Fruit fly (Drosophila melanogaster): Measurements from ENCODE around the gene CRAT.

The CRAT gene

dm6 chr3R:6351696-6352378, 24.0 kb downstream of the CRAT start:
- TF ChIP-seq bab1 (GFP tag; optimal IDR thresholded peaks at IDR 0.05) (no peak), ovo (GFP tag; optimal IDR thresholded peaks at IDR 0.05) (peak; percentile 38), cic (GFP tag; optimal IDR thresholded peaks at IDR 0.05) (no peak), CG33017 (tag; optimal IDR thresholded peaks at IDR 0.05) (peak; percentile 9), CG7101 (tag; optimal IDR thresholded peaks at IDR 0.05) (peak; percentile 12)

- TF ChIP-seq cic (GFP tag; optimal IDR thresholded peaks at IDR 0.05) (peak; percentile 34), Clk (GFP tag; optimal IDR thresholded peaks at IDR 0.05) (no peak), CG1620 (GFP tag; optimal IDR thresholded peaks at IDR 0.05) (no peak), pad (GFP tag; optimal IDR thresholded peaks at IDR 0.05) (peak; percentile 92)
Measured at dm6 chr3R:6351181-6351580, 24.7 kb downstream of the CRAT start.

- TF ChIP-seq Mnt (GFP tag; optimal IDR thresholded peaks at IDR 0.05) (no peak), bab1 (GFP tag; optimal IDR thresholded peaks at IDR 0.05) (no peak), Hr96 (GFP tag; optimal IDR thresholded peaks at IDR 0.05) (no peak), pad (GFP tag; optimal IDR thresholded peaks at IDR 0.05) (no peak), CG33017 (tag; optimal IDR thresholded peaks at IDR 0.05) (no peak), CG7045 (GFP tag; optimal IDR thresholded peaks at IDR 0.05) (no peak), CG1620 (GFP tag; optimal IDR thresholded peaks at IDR 0.05) (no peak), Clk (GFP tag; optimal IDR thresholded peaks at IDR 0.05) (no peak), cic (GFP tag; optimal IDR thresholded peaks at IDR 0.05) (no peak), CG14711 (tag; optimal IDR thresholded peaks at IDR 0.05) (no peak), CG7101 (tag; optimal IDR thresholded peaks at IDR 0.05) (no peak), toe (GFP tag; optimal IDR thresholded peaks at IDR 0.05) (no peak), ovo (GFP tag; optimal IDR thresholded peaks at IDR 0.05) (no peak), CG5204 (GFP tag; optimal IDR thresholded peaks at IDR 0.05) (no peak), kay (GFP tag; ENCODE audit: borderline replicate concordance) (no peak), Crg-1 (GFP tag; optimal IDR thresholded peaks at IDR 0.05) (no peak), cnc (optimal IDR thresholded peaks at IDR 0.05) (no peak), tj (GFP tag; optimal IDR thresholded peaks at IDR 0.05) (no peak), CG11617 (GFP tag; optimal IDR thresholded peaks at IDR 0.05) (no peak)
Measured at dm6 chr3R:6350755-6351154, 25.1 kb downstream of the CRAT start, which contains the start of gene Pak. Pak (plus strand) TSS chr3R:6350896.

dm6 chr3R:6348943-6349342, 26.9 kb downstream of the CRAT start, which contains the start of gene Hr83:
Hr83 (plus strand) TSS chr3R:6349243.
- TF ChIP-seq bab1 (GFP tag; optimal IDR thresholded peaks at IDR 0.05): no peak
- no peak for TF ChIP-seq CG14711 (tag; optimal IDR thresholded peaks at IDR 0.05)
- TF ChIP-seq pad (GFP tag; optimal IDR thresholded peaks at IDR 0.05): no peak
- no peak for TF ChIP-seq CG7101 (tag; optimal IDR thresholded peaks at IDR 0.05)
- TF ChIP-seq cic (GFP tag; optimal IDR thresholded peaks at IDR 0.05): no peak
- TF ChIP-seq Clk (GFP tag; optimal IDR thresholded peaks at IDR 0.05): no peak
- no peak for TF ChIP-seq CG5204 (GFP tag; optimal IDR thresholded peaks at IDR 0.05)
- TF ChIP-seq CG33017 (tag; optimal IDR thresholded peaks at IDR 0.05): no peak
- no peak for TF ChIP-seq tj (GFP tag; optimal IDR thresholded peaks at IDR 0.05)
- no peak for TF ChIP-seq CG7045 (GFP tag; optimal IDR thresholded peaks at IDR 0.05)
- TF ChIP-seq Hr96 (GFP tag; optimal IDR thresholded peaks at IDR 0.05): no peak

- TF ChIP-seq CG11617 (GFP tag; optimal IDR thresholded peaks at IDR 0.05) (no peak), CG33017 (tag; optimal IDR thresholded peaks at IDR 0.05) (no peak), bab1 (GFP tag; optimal IDR thresholded peaks at IDR 0.05) (peak; percentile 24), CG12768 (GFP tag; optimal IDR thresholded peaks at IDR 0.05) (peak; percentile 7), CG5204 (GFP tag; optimal IDR thresholded peaks at IDR 0.05) (peak; percentile 18), tj (GFP tag; optimal IDR thresholded peaks at IDR 0.05) (peak; percentile 6), CG1620 (GFP tag; optimal IDR thresholded peaks at IDR 0.05) (peak; percentile 23), CG7101 (tag; optimal IDR thresholded peaks at IDR 0.05) (no peak), CG14711 (tag; optimal IDR thresholded peaks at IDR 0.05) (peak; percentile 14), Mnt (GFP tag; optimal IDR thresholded peaks at IDR 0.05) (peak; percentile 65), Hr96 (GFP tag; optimal IDR thresholded peaks at IDR 0.05) (peak; percentile 6)
Measured at dm6 chr3R:6345814-6346213, 30.0 kb downstream of the CRAT start, which contains the start of the genes SmD2 and CG18048. SmD2 (minus strand) TSS chr3R:6345911. CG18048 (plus strand) TSS chr3R:6346111.

dm6 chr3R:6343396-6344239, 32.2 kb downstream of the CRAT start, which contains the start of gene CG17919:
CG17919 (plus strand) TSS chr3R:6344029.
- TF ChIP-seq Mnt (GFP tag; optimal IDR thresholded peaks at IDR 0.05): no peak
- TF ChIP-seq CG11617 (GFP tag; optimal IDR thresholded peaks at IDR 0.05): no peak
- TF ChIP-seq kay (GFP tag; ENCODE audit: borderline replicate concordance): no peak
- no peak for TF ChIP-seq CG12768 (GFP tag; optimal IDR thresholded peaks at IDR 0.05)
- no peak for TF ChIP-seq CG7045 (GFP tag; optimal IDR thresholded peaks at IDR 0.05)
- TF ChIP-seq CG33017 (tag; optimal IDR thresholded peaks at IDR 0.05): no peak
- TF ChIP-seq ovo (GFP tag; optimal IDR thresholded peaks at IDR 0.05): no peak
- no peak for TF ChIP-seq CG1620 (GFP tag; optimal IDR thresholded peaks at IDR 0.05)
- no peak for TF ChIP-seq Clk (GFP tag; optimal IDR thresholded peaks at IDR 0.05)
- no peak for TF ChIP-seq pad (GFP tag; optimal IDR thresholded peaks at IDR 0.05)
